Fruit fly (Drosophila melanogaster) whole organism, embryonic: Measurements from ENCODE around the gene Ugt35E1.

Experiments
- Adf1 ChIP-seq: fragments of 200-800 bp; sonication (Bioruptor generic); IDR thresholded peaks from 2 replicates; pipeline ENCODE4 v1.3.6; 2022; ENCODE audit warnings: missing biosample characterization, missing genetic modification characterization
- Aef1 ChIP-seq: fragments of 200-800 bp; sonication (Bioruptor generic); IDR thresholded peaks from 3 replicates; pipeline ENCODE4 v1.3.6; 2022; ENCODE audit warnings: missing biosample characterization, missing genetic modification characterization
- BEAF-32 ChIP-seq: fragments of 200-800 bp; sonication (Bioruptor generic); optimal IDR thresholded peaks from 3 replicates; lab custom pipeline; 2017; ENCODE audit warnings: missing biosample characterization, missing genetic modification characterization, mild to moderate bottlenecking, moderate library complexity, missing genetic modification reagents
- Bgb ChIP-seq: fragments of 200-800 bp; sonication (Bioruptor generic); IDR thresholded peaks from 2 replicates; pipeline ENCODE4 v1.3.6; 2022; ENCODE audit warnings: missing biosample characterization, missing genetic modification characterization; ENCODE audit not compliant: partially characterized antibody
- CG10979 ChIP-seq: fragments of 200-800 bp; sonication (Bioruptor generic); optimal IDR thresholded peaks from 2 replicates; lab custom pipeline; 2018; ENCODE audit warnings: missing biosample characterization, mild to moderate bottlenecking, missing genetic modification characterization, moderate library complexity
- CG11247 ChIP-seq: fragments of 200-800 bp; sonication (Bioruptor generic); IDR thresholded peaks from 2 replicates; pipeline ENCODE4 v1.3.6; 2022; ENCODE audit warnings: missing biosample characterization, missing genetic modification characterization
- CG11723 ChIP-seq: fragments of 200-800 bp; sonication (Bioruptor generic); optimal IDR thresholded peaks from 2 replicates; lab custom pipeline; 2017; ENCODE audit warnings: missing biosample characterization, mild to moderate bottlenecking, missing genetic modification characterization
- CG14050 ChIP-seq: fragments of 200-800 bp; sonication (Bioruptor generic); IDR thresholded peaks from 3 replicates; pipeline ENCODE4 v1.3.6; 2022; ENCODE audit warnings: missing biosample characterization, missing genetic modification characterization
- CG15601 ChIP-seq: fragments of 200-800 bp; sonication (Bioruptor generic); optimal IDR thresholded peaks from 3 replicates; lab custom pipeline; 2019; ENCODE audit warnings: missing biosample characterization, mild to moderate bottlenecking, missing genetic modification characterization, moderate library complexity
- CG1647 ChIP-seq: fragments of 200-800 bp; sonication (Bioruptor generic); optimal IDR thresholded peaks from 3 replicates; lab custom pipeline; 2016; ENCODE audit warnings: missing biosample characterization, missing genetic modification characterization
- CG17912 ChIP-seq: fragments of 200-800 bp; sonication (Bioruptor generic); optimal IDR thresholded peaks from 2 replicates; lab custom pipeline; 2018; ENCODE audit warnings: missing biosample characterization, mild to moderate bottlenecking, missing genetic modification characterization
- CG18764 ChIP-seq: fragments of 200-800 bp; sonication (Bioruptor generic); optimal IDR thresholded peaks from 3 replicates; lab custom pipeline; 2016; ENCODE audit warnings: missing biosample characterization, missing genetic modification characterization
- CG3065 ChIP-seq: fragments of 200-800 bp; sonication (Bioruptor generic); optimal IDR thresholded peaks from 2 replicates; lab custom pipeline; 2016; ENCODE audit warnings: missing biosample characterization, missing genetic modification characterization
- CG34224 ChIP-seq: fragments of 200-800 bp; sonication (Bioruptor generic); IDR thresholded peaks from 3 replicates; pipeline ENCODE4 v1.3.6; 2022; ENCODE audit warnings: missing biosample characterization, missing genetic modification characterization; ENCODE audit not compliant: partially characterized antibody
- CG4328 ChIP-seq: fragments of 200-800 bp; sonication (Bioruptor generic); optimal IDR thresholded peaks from 3 replicates; lab custom pipeline; 2017; ENCODE audit warnings: missing biosample characterization, missing genetic modification reagents, missing genetic modification characterization
- CG4404 ChIP-seq: fragments of 200-800 bp; sonication (Bioruptor generic); IDR thresholded peaks from 2 replicates; pipeline ENCODE4 v1.3.6; 2022; ENCODE audit warnings: missing biosample characterization, missing genetic modification characterization
- CG4820 ChIP-seq: fragments of 200-800 bp; sonication (Bioruptor generic); optimal IDR thresholded peaks from 3 replicates; lab custom pipeline; 2016; ENCODE audit warnings: missing biosample characterization, missing genetic modification characterization
- CG4854 ChIP-seq: fragments of 200-800 bp; sonication (Bioruptor generic); optimal IDR thresholded peaks from 2 replicates; lab custom pipeline; 2016; ENCODE audit warnings: missing biosample characterization, missing genetic modification characterization, inconsistent platforms
- CG6175 ChIP-seq: fragments of 200-800 bp; sonication (Bioruptor generic); IDR thresholded peaks from 3 replicates; pipeline ENCODE4 v1.3.6; 2022; ENCODE audit warnings: missing biosample characterization, missing genetic modification characterization
- CG6689 ChIP-seq: fragments of 200-800 bp; sonication (Bioruptor generic); IDR thresholded peaks from 2 replicates; pipeline ENCODE4 v1.3.6; 2022; ENCODE audit warnings: missing biosample characterization, missing genetic modification characterization
- CG7839 ChIP-seq: fragments of 200-800 bp; sonication (Bioruptor generic); optimal IDR thresholded peaks from 3 replicates; lab custom pipeline; 2018; ENCODE audit warnings: missing biosample characterization, mild to moderate bottlenecking, missing genetic modification characterization, moderate library complexity
- CG7987 ChIP-seq: fragments of 200-800 bp; sonication (Bioruptor generic); optimal IDR thresholded peaks from 2 replicates; lab custom pipeline; 2018; ENCODE audit warnings: missing biosample characterization, mild to moderate bottlenecking, missing genetic modification characterization, moderate library complexity
- Elba2 ChIP-seq: fragments of 200-800 bp; sonication (Bioruptor generic); optimal IDR thresholded peaks from 3 replicates; lab custom pipeline; 2016; ENCODE audit warnings: missing biosample characterization, missing genetic modification characterization
- Hr51 ChIP-seq, 2 experiments: fragments of 200-800 bp; sonication (Bioruptor generic); optimal IDR thresholded peaks; 2 replicates in 1 of 2; 3 replicates in 1 of 2; lab custom pipeline; 2016 to 2018; ENCODE audit warnings: missing biosample characterization in 2 of 2, missing genetic modification characterization in 2 of 2, mild to moderate bottlenecking in 1 of 2, moderate library complexity in 1 of 2
- Hr78 ChIP-seq, 2 experiments: fragments of 200-800 bp in 1 of 2; fragments of >200 bp in 1 of 2; sonication (Bioruptor generic) in 1 of 2; optimal IDR thresholded peaks; 2 replicates each; lab custom pipeline; 2017 to 2019; ENCODE audit warnings: missing biosample characterization in 2 of 2, missing genetic modification characterization in 2 of 2, mild to moderate bottlenecking in 1 of 2, moderate library complexity in 1 of 2
- Hsf ChIP-seq: fragments of 200-800 bp; sonication (Bioruptor generic); optimal IDR thresholded peaks from 3 replicates; lab custom pipeline; 2016; ENCODE audit warnings: missing biosample characterization, missing genetic modification characterization
- Lhr ChIP-seq: fragments of 200-800 bp; sonication (Bioruptor generic); optimal IDR thresholded peaks from 3 replicates; lab custom pipeline; 2017; ENCODE audit warnings: mild to moderate bottlenecking, missing biosample characterization, missing genetic modification reagents, missing genetic modification characterization
- Lim3 ChIP-seq: fragments of 200-800 bp; sonication (Bioruptor generic); IDR thresholded peaks from 2 replicates; pipeline ENCODE4 v1.3.6; 2022; ENCODE audit warnings: missing biosample characterization, missing genetic modification characterization
- Mes4 ChIP-seq: fragments of 200-800 bp; sonication (Bioruptor generic); optimal IDR thresholded peaks from 2 replicates; lab custom pipeline; 2016; ENCODE audit warnings: missing biosample characterization, missing genetic modification characterization
- Myb ChIP-seq: fragments of 200-800 bp; sonication (Bioruptor generic); optimal IDR thresholded peaks from 2 replicates; lab custom pipeline; 2016; ENCODE audit warnings: missing biosample characterization, missing genetic modification characterization
- NK7.1 ChIP-seq: fragments of 200-800 bp; sonication (Bioruptor generic); optimal IDR thresholded peaks from 3 replicates; lab custom pipeline; 2016; ENCODE audit warnings: missing biosample characterization, missing genetic modification characterization
- NfI ChIP-seq: fragments of 200-800 bp; sonication (Bioruptor generic); optimal IDR thresholded peaks from 3 replicates; lab custom pipeline; 2018; ENCODE audit warnings: missing biosample characterization, mild to moderate bottlenecking, missing genetic modification characterization, moderate library complexity
- Optix ChIP-seq: fragments of 200-800 bp; sonication (Bioruptor generic); IDR thresholded peaks from 3 replicates; pipeline ENCODE4 v1.3.6; 2022; ENCODE audit warnings: missing biosample characterization, missing genetic modification characterization
- Pdp1 ChIP-seq, 2 experiments: fragments of 200-800 bp; sonication (Bioruptor generic); optimal IDR thresholded peaks; 3 replicates each; lab custom pipeline; 2016; ENCODE audit warnings: missing biosample characterization in 2 of 2, missing genetic modification characterization in 2 of 2, mild to moderate bottlenecking in 1 of 2, moderate library complexity in 1 of 2
- Ravus ChIP-seq: fragments of 200-800 bp; sonication (Bioruptor generic); IDR thresholded peaks from 2 replicates; pipeline ENCODE4 v1.3.6; 2022; ENCODE audit warnings: missing biosample characterization, missing genetic modification characterization
- Stat92E ChIP-seq, 3 experiments: fragments of >200 bp in 2 of 3; fragments of 200-800 bp in 1 of 3; sonication (Bioruptor generic) in 1 of 3; optimal IDR thresholded peaks; 2 replicates each; lab custom pipeline; 2017 to 2019; ENCODE audit warnings: missing biosample characterization in 3 of 3, missing genetic modification characterization in 3 of 3, mild to moderate bottlenecking in 1 of 3, moderate library complexity in 1 of 3
- Taf1 ChIP-seq: fragments of 200-800 bp; sonication (Bioruptor generic); IDR thresholded peaks from 2 replicates; pipeline ENCODE4 v1.3.6; 2022; ENCODE audit warnings: missing biosample characterization, missing genetic modification characterization
- aop ChIP-seq: fragments of 200-800 bp; sonication (Bioruptor generic); IDR thresholded peaks from 2 replicates; pipeline ENCODE4 v1.3.6; 2022; ENCODE audit warnings: missing biosample characterization, missing genetic modification characterization
- crol ChIP-seq: fragments of 200-800 bp; sonication (Bioruptor generic); IDR thresholded peaks from 2 replicates; pipeline ENCODE4 v1.3.6; 2022; ENCODE audit warnings: missing biosample characterization, missing genetic modification characterization
- dati ChIP-seq: fragments of 200-800 bp; sonication (Bioruptor generic); IDR thresholded peaks from 2 replicates; pipeline ENCODE4 v1.3.6; 2022; ENCODE audit warnings: missing biosample characterization, missing genetic modification characterization
- dm ChIP-seq: fragments of 200-800 bp; sonication (Bioruptor generic); optimal IDR thresholded peaks from 3 replicates; lab custom pipeline; 2016; ENCODE audit warnings: missing biosample characterization, missing genetic modification characterization
- eve ChIP-seq, 2 experiments: fragments of >200 bp; optimal IDR thresholded peaks; 2 replicates each; lab custom pipeline; 2017; ENCODE audit warnings: missing biosample characterization in 2 of 2, missing genetic modification characterization in 2 of 2
- onecut ChIP-seq: fragments of 200-800 bp; sonication (Bioruptor generic); IDR thresholded peaks from 2 replicates; pipeline ENCODE4 v1.3.6; 2022; ENCODE audit warnings: missing biosample characterization, missing genetic modification characterization
- pan ChIP-seq, 4 experiments: fragments of >200 bp in 3 of 4; fragments of 200-800 bp in 1 of 4; sonication (Bioruptor generic) in 1 of 4; optimal IDR thresholded peaks in 3 of 4; IDR thresholded peaks in 1 of 4; 2 replicates each; pipeline versions ENCODE4 v1.3.6 to Lab custom; 2017 to 2022; ENCODE audit warnings: missing biosample characterization in 2 of 4, missing genetic modification characterization in 2 of 4, mixed read lengths in 1 of 4
- pzg ChIP-seq: fragments of 200-800 bp; sonication (Bioruptor generic); optimal IDR thresholded peaks from 3 replicates; lab custom pipeline; 2018; ENCODE audit warnings: missing biosample characterization, mild to moderate bottlenecking, missing genetic modification characterization, moderate library complexity
- trem ChIP-seq: fragments of 200-800 bp; optimal IDR thresholded peaks from 3 replicates; lab custom pipeline; 2019; ENCODE audit warnings: missing biosample characterization, mild to moderate bottlenecking, missing genetic modification characterization, moderate library complexity
- unpg ChIP-seq: fragments of 200-800 bp; sonication (Bioruptor generic); optimal IDR thresholded peaks from 3 replicates; lab custom pipeline; 2018; ENCODE audit warnings: missing biosample characterization, mild to moderate bottlenecking, missing genetic modification characterization, moderate library complexity

Gene Ugt35E1

dm6 chr3R:11211291-11212061, 45.6 kb upstream of the Ugt35E1 start (continued):
- TF ChIP-seq Elba2 (GFP tag; lab: Kevin White, UChicago) (no peak), Myb (GFP tag; lab: Kevin White, UChicago) (peak; percentile 58), CG1647 (peak; percentile 80), CG10979 (tag; lab: Kevin White, UChicago) (peak; percentile 50), trem (tag; lab: Kevin White, UChicago) (peak; percentile 39), Lim3 (GFP tag; lab: Robert Waterston, UW) (0 out of 2 replicates have a peak, but pooled peaks have one; percentile 7), CG4854 (peak; percentile 67), pzg (GFP tag; lab: Kevin White, UChicago) (peak; percentile 20), Lhr (no peak), CG15601 (tag; lab: Kevin White, UChicago) (no peak), Mes4 (peak; percentile 54), Pdp1 (GFP tag; optimal IDR thresholded peaks at IDR 0.05; lab: Kevin White, UChicago) (peak; percentile 74 to 81), aop (GFP tag; lab: Robert Waterston, UW) (no peak), Ravus (GFP tag; lab: Robert Waterston, UW) (peak; percentile 33), Hr78 (GFP tag; optimal IDR thresholded peaks at IDR 0.05; lab: Kevin White, UChicago) (peak in 1 of 2 experiments; percentile 97), CG6689 (peak; percentile 82), Taf1 (GFP tag; lab: Robert Waterston, UW) (no peak; the same call in 1 of the 2 replicates), CG7987 (GFP tag; lab: Kevin White, UChicago) (peak; percentile 35), CG34224 (no peak), Aef1 (GFP tag; lab: Robert Waterston, UW) (peak; percentile 66; the same call in 2 of the 3 replicates), dati (GFP tag; lab: Robert Waterston, UW) (no peak), CG4328 (GFP tag; lab: Kevin White, UChicago) (no peak), Hr51 (GFP tag; optimal IDR thresholded peaks at IDR 0.05; lab: Kevin White, UChicago) (peak; percentile 49 to 63), CG11247 (GFP tag; lab: Robert Waterston, UW) (peak; percentile 60), Stat92E (GFP tag; optimal IDR thresholded peaks at IDR 0.05; lab: Kevin White, UChicago) (no peak), CG4820 (GFP tag; lab: Kevin White, UChicago) (peak; percentile 83), NfI (GFP tag; lab: Kevin White, UChicago) (peak; percentile 73), Hsf (peak; percentile 74), CG3065 (GFP tag; lab: Kevin White, UChicago) (peak; percentile 55), dm (GFP tag; lab: Kevin White, UChicago) (peak; percentile 97), eve (GFP tag; optimal IDR thresholded peaks at IDR 0.05; lab: Kevin White, UChicago) (no peak), unpg (GFP tag; lab: Kevin White, UChicago) (peak; percentile 65), CG14050 (GFP tag; lab: Robert Waterston, UW) (peak; percentile 66), pan (optimal IDR thresholded peaks at IDR 0.05; lab: Kevin White, UChicago) (no peak), pan (GFP tag; optimal IDR thresholded peaks at IDR 0.05 in 1 of 2, IDR thresholded peaks at IDR 0.05 in 1 of 2) (peak in 1 of 2 experiments; percentile 75), crol (GFP tag; lab: Robert Waterston, UW) (peak; percentile 56; the same call in 1 of the 2 replicates), BEAF-32 (GFP tag; lab: Kevin White, UChicago) (peak; percentile 5), onecut (peak; percentile 34; the same call in 1 of the 2 replicates), CG7839 (tag; lab: Kevin White, UChicago) (peak; percentile 75), CG17912 (GFP tag; lab: Kevin White, UChicago) (no peak), Bgb (GFP tag; lab: Robert Waterston, UW) (no peak), CG11723 (no peak), CG6175 (peak; percentile 63; the same call in 1 of the 3 replicates), NK7.1 (GFP tag; lab: Kevin White, UChicago) (peak; percentile 35), Optix (GFP tag; lab: Robert Waterston, UW) (peak; percentile 35; the same call in 1 of the 3 replicates), CG4404 (GFP tag; lab: Robert Waterston, UW) (peak; percentile 37; the same call in 1 of the 2 replicates), CG18764 (GFP tag; lab: Kevin White, UChicago) (peak; percentile 44), Adf1 (peak; percentile 33; the same call in 1 of the 2 replicates)
